Worm (Caenorhabditis elegans) whole organism, L2 larva: ENCODE results near the gene B0238.12.
A peak's percentile ranks its signal among the peaks of the same experiment; 100 is the strongest.

Experiments
- C34F6.9 ChIP-seq: fragments of 150-350 bp; optimal IDR thresholded peaks from 2 replicates; lab custom pipeline; 2014; ENCODE audit warnings: missing biosample characterization, missing genetic modification characterization
- F13H6.1 ChIP-seq: sonication (generic microtip); optimal IDR thresholded peaks from 2 replicates; lab custom pipeline; 2016; ENCODE audit warnings: missing genetic modification characterization, missing compliant biosample characterization
- R02D3.7 ChIP-seq: fragments of 150-350 bp; optimal IDR thresholded peaks from 2 replicates; lab custom pipeline; 2014; ENCODE audit warnings: missing biosample characterization, missing genetic modification characterization
- Y55F3AM.14 ChIP-seq: fragments of 200-800 bp; sonication (Bioruptor generic); optimal IDR thresholded peaks from 2 replicates; lab custom pipeline; 2018; ENCODE audit warnings: mild to moderate bottlenecking, missing genetic modification characterization, missing compliant biosample characterization
- ZK546.5 ChIP-seq: sonication (generic microtip); optimal IDR thresholded peaks from 2 replicates; lab custom pipeline; 2017; ENCODE audit warnings: missing biosample characterization, missing genetic modification characterization
- alr-1 ChIP-seq: fragments of 150-350 bp; optimal IDR thresholded peaks from 2 replicates; lab custom pipeline; 2014; ENCODE audit warnings: missing biosample characterization, missing genetic modification characterization
- ama-1 ChIP-seq: fragments of 150-350 bp; optimal IDR thresholded peaks from 2 replicates; lab custom pipeline; 2018; ENCODE audit warnings: inconsistent platforms
- blmp-1 ChIP-seq: sonication (generic microtip); optimal IDR thresholded peaks from 2 replicates; lab custom pipeline; 2017; ENCODE audit warnings: missing genetic modification characterization, mild to moderate bottlenecking, missing compliant biosample characterization, antibody characterized with exemption, moderate library complexity; ENCODE audit not compliant: insufficient read depth
- crh-2 ChIP-seq: sonication (generic microtip); optimal IDR thresholded peaks from 2 replicates; lab custom pipeline; 2017; ENCODE audit warnings: missing biosample characterization, missing genetic modification characterization
- egl-27 ChIP-seq: sonication (generic microtip); optimal IDR thresholded peaks from 3 replicates; lab custom pipeline; 2017; ENCODE audit warnings: missing biosample characterization, missing genetic modification reagents, missing genetic modification characterization
- elt-1 ChIP-seq: fragments of 150-350 bp; optimal IDR thresholded peaks from 2 replicates; lab custom pipeline; 2014; ENCODE audit warnings: missing biosample characterization, missing genetic modification characterization
- fos-1 ChIP-seq: fragments of 150-350 bp; optimal IDR thresholded peaks from 2 replicates; lab custom pipeline; 2014; ENCODE audit warnings: missing biosample characterization, missing genetic modification characterization
- gmeb-1 ChIP-seq: fragments of 150-350 bp; optimal IDR thresholded peaks from 2 replicates; lab custom pipeline; 2014; ENCODE audit warnings: missing biosample characterization, missing genetic modification characterization
- lin-11 ChIP-seq: fragments of 150-350 bp; sonication (generic microtip); optimal IDR thresholded peaks from 2 replicates; lab custom pipeline; 2014; ENCODE audit warnings: missing biosample characterization, missing genetic modification characterization, inconsistent platforms, mixed read lengths
- lin-13 ChIP-seq: fragments of 150-350 bp; optimal IDR thresholded peaks from 2 replicates; lab custom pipeline; 2014; ENCODE audit warnings: missing biosample characterization, missing genetic modification reagents, missing genetic modification characterization
- lin-39 ChIP-seq: fragments of 150-350 bp; optimal IDR thresholded peaks from 2 replicates; lab custom pipeline; 2014; ENCODE audit warnings: missing biosample characterization, missing genetic modification reagents, missing genetic modification characterization
- lsy-2 ChIP-seq, 2 experiments: fragments of 150-350 bp in 1 of 2; sonication (generic microtip) in 1 of 2; optimal IDR thresholded peaks; 2 replicates each; lab custom pipeline; 2014 to 2017; ENCODE audit warnings: missing biosample characterization in 2 of 2, missing genetic modification characterization in 2 of 2
- mab-5 ChIP-seq: fragments of 150-350 bp; optimal IDR thresholded peaks from 2 replicates; lab custom pipeline; 2014; ENCODE audit warnings: missing biosample characterization, missing genetic modification characterization
- mbf-1 ChIP-seq: sonication (generic microtip); optimal IDR thresholded peaks from 2 replicates; lab custom pipeline; 2017; ENCODE audit warnings: missing biosample characterization, missing genetic modification characterization
- mdl-1 ChIP-seq, 2 experiments: fragments of 150-350 bp in 1 of 2; sonication (generic microtip) in 1 of 2; optimal IDR thresholded peaks; 2 replicates each; lab custom pipeline; 2017; ENCODE audit warnings: missing biosample characterization in 2 of 2, missing genetic modification characterization in 2 of 2
- nhr-10 ChIP-seq: sonication (generic microtip); optimal IDR thresholded peaks from 2 replicates; lab custom pipeline; 2017; ENCODE audit warnings: missing biosample characterization, missing genetic modification characterization
- nhr-11 ChIP-seq: fragments of 150-350 bp; optimal IDR thresholded peaks from 2 replicates; lab custom pipeline; 2014; ENCODE audit warnings: missing biosample characterization, missing genetic modification characterization
- nhr-12 ChIP-seq: fragments of 150-350 bp; optimal IDR thresholded peaks from 2 replicates; lab custom pipeline; 2014; ENCODE audit warnings: missing biosample characterization, missing genetic modification characterization
- nhr-129 ChIP-seq: fragments of 150-350 bp; optimal IDR thresholded peaks from 2 replicates; lab custom pipeline; 2014; ENCODE audit warnings: missing biosample characterization, missing genetic modification characterization
- nhr-21 ChIP-seq: fragments of 150-350 bp; optimal IDR thresholded peaks from 2 replicates; lab custom pipeline; 2014; ENCODE audit warnings: missing biosample characterization, missing genetic modification characterization
- nhr-237 ChIP-seq: fragments of 150-350 bp; optimal IDR thresholded peaks from 2 replicates; lab custom pipeline; 2014; ENCODE audit warnings: missing biosample characterization, missing genetic modification characterization
- nhr-25 ChIP-seq: fragments of 150-350 bp; sonication (generic microtip); optimal IDR thresholded peaks from 3 replicates; lab custom pipeline; 2014; ENCODE audit warnings: missing biosample characterization, missing genetic modification characterization
- nhr-77 ChIP-seq: fragments of 150-350 bp; optimal IDR thresholded peaks from 2 replicates; lab custom pipeline; 2014; ENCODE audit warnings: missing biosample characterization, missing genetic modification characterization
- peb-1 ChIP-seq: fragments of 150-350 bp; optimal IDR thresholded peaks from 2 replicates; lab custom pipeline; 2014; ENCODE audit warnings: missing biosample characterization, missing genetic modification characterization
- sem-4 ChIP-seq: fragments of 150-350 bp; optimal IDR thresholded peaks from 2 replicates; lab custom pipeline; 2014; ENCODE audit warnings: missing biosample characterization, missing genetic modification reagents, missing genetic modification characterization
- skn-1 ChIP-seq: sonication (generic microtip); optimal IDR thresholded peaks from 2 replicates; lab custom pipeline; 2017; ENCODE audit warnings: missing biosample characterization, missing genetic modification characterization
- sma-3 ChIP-seq: sonication (generic microtip); optimal IDR thresholded peaks from 2 replicates; lab custom pipeline; 2016; ENCODE audit warnings: missing genetic modification reagents, missing genetic modification characterization, missing compliant biosample characterization
- sma-9 ChIP-seq, 2 experiments: fragments of 150-350 bp in 1 of 2; sonication (generic microtip) in 1 of 2; optimal IDR thresholded peaks; 2 replicates each; lab custom pipeline; 2014 to 2016; ENCODE audit warnings: missing genetic modification characterization in 2 of 2, mild to moderate bottlenecking in 1 of 2, missing biosample characterization in 1 of 2, missing compliant biosample characterization in 1 of 2, missing genetic modification reagents in 1 of 2, moderate library complexity in 1 of 2
- snpc-4 ChIP-seq: fragments of 150-350 bp; optimal IDR thresholded peaks from 2 replicates; lab custom pipeline; 2014; ENCODE audit warnings: missing biosample characterization, missing genetic modification characterization
- unc-39 ChIP-seq: fragments of 150-350 bp; optimal IDR thresholded peaks from 2 replicates; lab custom pipeline; 2014; ENCODE audit warnings: missing biosample characterization, missing genetic modification characterization
- unc-55 ChIP-seq: fragments of 150-350 bp; sonication (generic microtip); optimal IDR thresholded peaks from 3 replicates; lab custom pipeline; 2014; ENCODE audit warnings: missing biosample characterization, missing genetic modification reagents, missing genetic modification characterization
- unc-62 ChIP-seq: fragments of 150-350 bp; optimal IDR thresholded peaks from 2 replicates; lab custom pipeline; 2014; ENCODE audit warnings: missing biosample characterization, missing genetic modification reagents, missing genetic modification characterization
- zag-1 ChIP-seq: fragments of 150-350 bp; optimal IDR thresholded peaks from 2 replicates; lab custom pipeline; 2014; ENCODE audit warnings: missing biosample characterization, missing genetic modification characterization
- ztf-1 ChIP-seq: fragments of 200-800 bp; sonication (Bioruptor generic); conservative IDR thresholded peaks from 2 replicates; pipeline ENCODE4 v1.3.6; 2022; ENCODE audit warnings: missing genetic modification characterization, missing compliant biosample characterization
- ztf-11 ChIP-seq: sonication (generic microtip); optimal IDR thresholded peaks from 2 replicates; lab custom pipeline; 2017; ENCODE audit warnings: missing biosample characterization, missing genetic modification characterization
- ztf-4 ChIP-seq: fragments of 150-350 bp; optimal IDR thresholded peaks from 2 replicates; lab custom pipeline; 2014; ENCODE audit warnings: missing biosample characterization, missing genetic modification characterization

Gene B0238.12

DNA sequence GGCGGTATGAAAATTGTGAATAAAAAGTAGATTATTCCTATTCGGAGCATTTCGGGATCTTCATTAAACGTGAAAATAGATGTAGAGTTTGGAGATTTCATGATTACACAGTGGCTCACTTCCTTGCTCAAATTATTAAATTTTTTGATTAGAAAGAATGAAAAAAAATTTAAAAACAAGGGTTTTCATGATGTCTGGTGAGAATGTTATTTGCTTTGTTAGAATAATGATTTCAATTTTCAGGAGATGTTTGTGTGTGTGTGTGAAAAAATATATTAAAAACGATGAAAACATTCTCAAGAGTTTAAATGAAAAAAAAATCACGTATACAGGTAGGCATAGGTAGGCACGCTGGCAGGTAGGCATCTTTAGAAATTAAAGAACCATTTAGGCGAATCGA, 13.6 kb upstream of the B0238.12 start, which contains the start of gene srt-68:
Gene srt-68 (minus strand): TSS at position 101 of the 400 bp plus-strand sequence.
- no peak for TF ChIP-seq blmp-1 (tag; lab: Kevin White, UChicago)
- TF ChIP-seq elt-1 (tag; lab: Kevin White, UChicago): no peak
- TF ChIP-seq alr-1 (tag; lab: Kevin White, UChicago): no peak
- TF ChIP-seq nhr-237 (tag; lab: Kevin White, UChicago): no peak
- no peak for TF ChIP-seq nhr-10 (tag; lab: Kevin White, UChicago)

DNA sequence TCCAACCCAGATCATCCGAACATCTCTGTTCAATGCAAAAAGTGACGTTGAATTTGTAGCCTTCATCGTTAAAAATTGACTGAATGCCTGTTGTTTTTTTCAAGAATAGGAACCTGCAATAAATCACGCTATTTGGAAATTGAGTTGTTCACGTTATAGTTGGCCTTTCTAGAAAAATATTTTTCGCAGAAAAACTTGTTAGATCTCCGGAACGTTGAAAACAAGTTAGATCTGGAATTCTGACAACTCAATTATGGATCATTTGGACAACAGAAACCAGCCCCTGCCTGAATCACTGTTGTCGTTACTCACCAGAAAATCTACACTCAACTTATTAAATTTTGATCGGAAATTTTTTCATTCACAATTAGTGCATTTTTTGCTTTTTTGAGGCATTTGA, 8.3 kb upstream of the B0238.12 start, which contains the start of gene srt-67:
Gene srt-67 (minus strand): TSS at position 101 of the 400 bp plus-strand sequence.
- TF ChIP-seq lin-11 (tag; lab: Kevin White, UChicago) (no peak), skn-1 (no peak), Y55F3AM.14 (GFP tag; lab: Kevin White, UChicago) (no peak), egl-27 (tag; lab: Kevin White, UChicago) (no peak), lin-13 (GFP tag; lab: Kevin White, UChicago) (no peak), elt-1 (tag; lab: Kevin White, UChicago) (no peak), C34F6.9 (tag; lab: Kevin White, UChicago) (no peak)
- TF ChIP-seq, all 48 proteins: peak for 0

- TF ChIP-seq unc-39 (tag; lab: Kevin White, UChicago) (no peak), alr-1 (tag; lab: Kevin White, UChicago) (no peak), nhr-25 (tag; lab: Kevin White, UChicago) (no peak), gmeb-1 (no peak), R02D3.7 (tag; lab: Kevin White, UChicago) (no peak), mdl-1 (tag; optimal IDR thresholded peaks at IDR 0.05; lab: Kevin White, UChicago) (no peak), nhr-11 (no peak), mbf-1 (no peak), ZK546.5 (tag; lab: Kevin White, UChicago) (no peak), crh-2 (no peak), zag-1 (no peak), lin-39 (tag; lab: Kevin White, UChicago) (no peak), ztf-11 (tag; lab: Kevin White, UChicago) (no peak), mab-5 (tag; lab: Kevin White, UChicago) (no peak)
These were observed 6.2 kb upstream of the B0238.12 start, which contains the start of gene srt-70 for ce11 chrV:5259448-5259847. Gene srt-70, minus strand, starts transcription at chrV:5259548.

DNA sequence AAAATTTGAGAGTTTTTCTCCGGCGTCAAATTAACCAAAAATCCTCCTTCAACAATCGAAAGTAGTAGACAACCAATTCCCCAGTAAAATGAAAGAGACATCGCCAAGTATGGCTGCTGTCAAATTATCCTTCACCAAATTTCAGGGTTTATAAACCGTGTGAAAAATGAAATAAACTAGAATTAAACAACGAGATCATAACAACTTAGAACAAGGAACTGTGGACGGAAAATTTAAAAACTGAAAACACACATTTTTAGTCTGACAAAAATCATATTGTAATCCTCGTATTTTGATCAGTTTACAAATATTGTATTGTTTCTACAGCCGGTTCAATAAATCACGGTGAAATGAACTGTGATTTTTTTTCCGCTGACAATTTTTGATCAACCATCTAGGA, 2.6 kb upstream of the B0238.12 start, which contains the start of gene cest-30:
Gene cest-30 (minus strand): TSS at position 101 of the 400 bp plus-strand sequence.
- TF ChIP-seq ztf-1 (no peak), ZK546.5 (tag; lab: Kevin White, UChicago) (no peak)

DNA sequence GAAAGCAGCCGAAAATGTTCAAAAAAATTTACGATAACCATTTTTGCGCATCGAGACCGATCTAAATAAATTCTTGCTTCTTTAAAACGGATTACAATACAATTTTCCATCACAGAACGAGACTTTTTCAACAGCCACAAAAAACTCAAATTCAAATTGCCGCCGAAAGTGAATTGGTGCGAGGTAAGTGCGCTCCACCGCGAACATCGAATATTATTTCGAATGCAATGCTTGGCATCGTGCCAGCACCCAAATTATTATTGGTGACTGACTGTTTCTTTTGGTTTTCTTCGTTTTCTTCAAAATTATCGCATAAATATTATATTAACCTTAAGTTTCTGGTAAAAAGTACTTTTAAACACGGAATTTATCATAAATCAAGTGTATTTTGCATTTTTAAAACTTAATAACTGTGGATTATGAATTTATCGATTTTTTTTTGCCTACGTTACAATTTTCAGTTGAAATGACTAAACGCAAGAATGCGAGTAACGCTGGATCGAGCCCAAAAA, 3.4 kb downstream of the B0238.12 start, which contains the start of gene penr-1:
Gene penr-1 (plus strand): TSS at position 462 of the 512 bp plus-strand sequence.
- TF ChIP-seq Y55F3AM.14 (GFP tag; lab: Kevin White, UChicago): no peak
- TF ChIP-seq ama-1: no peak
- peak; percentile 35 for TF ChIP-seq lin-13 (GFP tag; lab: Kevin White, UChicago)
- peak; percentile 49 for TF ChIP-seq sem-4
- peak; percentile 15 for TF ChIP-seq fos-1 (tag; lab: Kevin White, UChicago)
- TF ChIP-seq ztf-4 (tag; lab: Kevin White, UChicago): no peak
- TF ChIP-seq nhr-25 (tag; lab: Kevin White, UChicago): peak; percentile 46
- no peak for TF ChIP-seq nhr-77 (tag; lab: Kevin White, UChicago)
- TF ChIP-seq blmp-1 (tag; lab: Kevin White, UChicago): no peak
- TF ChIP-seq snpc-4 (tag; lab: Kevin White, UChicago): no peak
- no peak for TF ChIP-seq unc-62 (GFP tag; lab: Kevin White, UChicago)
- no peak for TF ChIP-seq nhr-12 (tag; lab: Kevin White, UChicago)
- peak; percentile 3 to 74 for TF ChIP-seq lsy-2 (tag; optimal IDR thresholded peaks at IDR 0.05; lab: Kevin White, UChicago)
- peak; percentile 74 for TF ChIP-seq sma-9 (GFP tag; optimal IDR thresholded peaks at IDR 0.05; lab: Kevin White, UChicago)
- TF ChIP-seq sma-9 (tag; optimal IDR thresholded peaks at IDR 0.05; lab: Kevin White, UChicago): no peak
- peak; percentile 62 for TF ChIP-seq crh-2
- TF ChIP-seq sma-3 (GFP tag; lab: Kevin White, UChicago): peak; percentile 41
- peak; percentile 92 for TF ChIP-seq gmeb-1
- no peak for TF ChIP-seq peb-1 (tag; lab: Kevin White, UChicago)
- TF ChIP-seq C34F6.9 (tag; lab: Kevin White, UChicago): peak; percentile 76
- no peak for TF ChIP-seq nhr-21 (tag; lab: Kevin White, UChicago)
- TF ChIP-seq alr-1 (tag; lab: Kevin White, UChicago): no peak
- TF ChIP-seq unc-55 (GFP tag; lab: Kevin White, UChicago): peak; percentile 71
- TF ChIP-seq skn-1: no peak
- TF ChIP-seq lin-11 (tag; lab: Kevin White, UChicago): peak; percentile 18
- TF ChIP-seq nhr-129: peak; percentile 57
- TF ChIP-seq F13H6.1 (tag; lab: Kevin White, UChicago): peak; percentile 40
- TF ChIP-seq ZK546.5 (tag; lab: Kevin White, UChicago): no peak
